Comparison of ENCODE assay signal across 1 fruit fly cellular context in the genomic region with DNA sequence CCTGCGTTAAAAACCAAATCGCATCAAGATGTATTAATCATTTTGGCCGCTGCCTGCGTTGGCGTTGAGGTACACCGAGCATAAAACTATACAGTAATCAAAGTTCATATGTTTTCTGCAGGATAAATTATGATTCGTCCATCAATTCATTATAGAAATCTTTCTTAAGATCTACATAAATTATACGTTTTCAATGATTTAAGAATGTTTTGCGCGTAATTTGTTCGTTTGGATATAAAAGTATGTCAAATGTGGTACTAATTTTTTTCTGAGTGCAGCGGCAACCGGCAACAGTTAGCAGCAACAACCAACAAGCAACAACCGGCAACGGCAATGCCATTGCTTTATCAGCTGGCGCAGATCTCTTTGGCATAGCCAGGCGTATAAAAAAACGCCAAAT.
A peak's percentile ranks its signal among the peaks of the same experiment; 100 is the strongest.
TF ChIP-seq lines count a peak whose summit lies in the region.

No protein-coding gene starts in this region.

TF ChIP-seq in whole organism, prepupa, 60 proteins besides CTCF, POLR2A, EP300 and RAD21 (continued from another document):
- TF ChIP-seq Sox14 (GFP tag; optimal IDR thresholded peaks at IDR 0.05; lab: Kevin White, UChicago) = peak; percentile 9
- no peak for TF ChIP-seq Gug (GFP tag; IDR thresholded peaks at IDR 0.05; lab: Robert Waterston, UW)
- TF ChIP-seq lz (GFP tag; optimal IDR thresholded peaks at IDR 0.05; lab: Kevin White, UChicago) = peak; percentile 48
- TF ChIP-seq Smox (GFP tag; optimal IDR thresholded peaks at IDR 0.05; lab: Kevin White, UChicago) = peak; percentile 36
- TF ChIP-seq fd59A (GFP tag; optimal IDR thresholded peaks at IDR 0.05; lab: Kevin White, UChicago) = no peak
- peak; percentile 55 for TF ChIP-seq OdsH (GFP tag; optimal IDR thresholded peaks at IDR 0.05; lab: Kevin White, UChicago)
- TF ChIP-seq CG34406 (GFP tag; optimal IDR thresholded peaks at IDR 0.05; lab: Kevin White, UChicago) = no peak
- peak; percentile 89 for TF ChIP-seq Hr4 (GFP tag; optimal IDR thresholded peaks at IDR 0.05; lab: Kevin White, UChicago)
- peak; percentile 79 for TF ChIP-seq Eip78C (GFP tag; lab: Kevin White, UChicago)
- peak; percentile 13 for TF ChIP-seq Ets21C (GFP tag; optimal IDR thresholded peaks at IDR 0.05; lab: Kevin White, UChicago)
- peak; percentile 84 for TF ChIP-seq CG15336 (GFP tag; IDR thresholded peaks at IDR 0.05; lab: Robert Waterston, UW)
- TF ChIP-seq CG6276 (GFP tag; optimal IDR thresholded peaks at IDR 0.05; lab: Kevin White, UChicago) = peak; percentile 80
- TF ChIP-seq CG1621 (tag; optimal IDR thresholded peaks at IDR 0.05; lab: Kevin White, UChicago) = no peak
- TF ChIP-seq CG6163 (GFP tag; IDR thresholded peaks at IDR 0.05; lab: Robert Waterston, UW) = peak; percentile 62
- no peak for TF ChIP-seq CG11294 (GFP tag; IDR thresholded peaks at IDR 0.05; lab: Robert Waterston, UW)
- TF ChIP-seq CG6854 (GFP tag; optimal IDR thresholded peaks at IDR 0.05; lab: Kevin White, UChicago) = no peak
- no peak for TF ChIP-seq vri (GFP tag; optimal IDR thresholded peaks at IDR 0.05; lab: Kevin White, UChicago)
- no peak for TF ChIP-seq CG11762 (GFP tag; optimal IDR thresholded peaks at IDR 0.05; lab: Kevin White, UChicago; ENCODE audit: insufficient read depth)
- no peak for TF ChIP-seq fkh (GFP tag; optimal IDR thresholded peaks at IDR 0.05; lab: Kevin White, UChicago)
- no peak for TF ChIP-seq Sox15 (GFP tag; optimal IDR thresholded peaks at IDR 0.05; lab: Kevin White, UChicago)
- TF ChIP-seq dsx (GFP tag; optimal IDR thresholded peaks at IDR 0.05; lab: Kevin White, UChicago; ENCODE audit: poor library complexity, severe bottlenecking) = no peak
- no peak for TF ChIP-seq CG3032 (tag; optimal IDR thresholded peaks at IDR 0.05; lab: Kevin White, UChicago)
- TF ChIP-seq Ets96B (tag; optimal IDR thresholded peaks at IDR 0.05; lab: Kevin White, UChicago) = no peak
- TF ChIP-seq CG10669 (GFP tag; optimal IDR thresholded peaks at IDR 0.05; lab: Kevin White, UChicago) = no peak
- TF ChIP-seq esn (GFP tag; optimal IDR thresholded peaks at IDR 0.05; lab: Kevin White, UChicago) = peak; percentile 44
- peak; percentile 71 for TF ChIP-seq CG4318 (GFP tag; optimal IDR thresholded peaks at IDR 0.05; lab: Kevin White, UChicago)
- peak; percentile 42 for TF ChIP-seq acj6 (GFP tag; optimal IDR thresholded peaks at IDR 0.05; lab: Kevin White, UChicago)
- TF ChIP-seq spab (GFP tag; optimal IDR thresholded peaks at IDR 0.05; lab: Kevin White, UChicago) = no peak
- peak; percentile 66 for TF ChIP-seq Lpt (GFP tag; optimal IDR thresholded peaks at IDR 0.05; lab: Kevin White, UChicago)
- TF ChIP-seq topi (GFP tag; optimal IDR thresholded peaks at IDR 0.05; lab: Kevin White, UChicago) = peak; percentile 45
